Fruit fly (Drosophila melanogaster): ENCODE data around the gene mtm.

mtm gene

DNA sequence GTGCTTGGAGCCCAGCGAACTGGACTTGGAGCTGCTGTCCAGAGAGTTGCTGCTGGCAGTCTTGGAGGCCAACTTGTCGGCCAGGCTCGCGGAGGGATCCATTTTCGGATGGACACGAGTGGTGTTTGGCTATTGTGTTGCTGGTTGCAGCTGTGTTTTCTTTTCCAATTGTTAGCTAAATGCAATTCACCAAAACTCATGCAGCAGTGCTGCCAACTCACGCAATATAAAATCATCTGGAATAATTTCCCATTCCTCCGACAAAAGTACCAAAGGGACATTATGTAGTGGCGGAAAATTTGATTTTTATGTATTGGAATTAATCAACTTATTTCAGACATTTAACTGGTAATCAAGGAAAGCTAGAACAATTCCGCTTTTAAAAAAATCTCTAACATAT is at the start of gene mtm:
Gene mtm, minus strand, starts transcription at position 306 of the 400 bp plus-strand sequence.
- TF ChIP-seq pita (GFP tag; optimal IDR thresholded peaks at IDR 0.05) (no peak), Hsf (GFP tag; optimal IDR thresholded peaks at IDR 0.05) (no peak), Dp (GFP tag; optimal IDR thresholded peaks at IDR 0.05) (peak; percentile 87), CG1603 (tag; optimal IDR thresholded peaks at IDR 0.05) (peak; percentile 53), HLHmδ (GFP tag; optimal IDR thresholded peaks at IDR 0.05) (no peak), gfzf (GFP tag; optimal IDR thresholded peaks at IDR 0.05) (peak; percentile 8), gcm2 (GFP tag; optimal IDR thresholded peaks at IDR 0.05) (no peak), CG32772 (GFP tag; IDR thresholded peaks at IDR 0.05) (no peak), YL-1 (GFP tag; optimal IDR thresholded peaks at IDR 0.05) (peak; percentile 47), jigr1 (GFP tag; IDR thresholded peaks at IDR 0.05) (no peak), CG18599 (GFP tag; optimal IDR thresholded peaks at IDR 0.05) (no peak), Dref (GFP tag; IDR thresholded peaks at IDR 0.05) (no peak), D19B (GFP tag; optimal IDR thresholded peaks at IDR 0.05) (no peak), CG2116 (GFP tag; optimal IDR thresholded peaks at IDR 0.05) (peak; percentile 12), BEAF-32 (GFP tag; optimal IDR thresholded peaks at IDR 0.05) (peak; percentile 3), kah (GFP tag; optimal IDR thresholded peaks at IDR 0.05) (peak; percentile 35), Dll (GFP tag; IDR thresholded peaks at IDR 0.05; ENCODE audit: partially characterized antibody) (0 out of 4 replicates have a peak, but pooled peaks have one; percentile 19), Abd-B (GFP tag; optimal IDR thresholded peaks at IDR 0.05) (no peak), Trl (optimal IDR thresholded peaks at IDR 0.05) (no peak), Trl (GFP tag; optimal IDR thresholded peaks at IDR 0.05) (no peak), amos (GFP tag; IDR thresholded peaks at IDR 0.05; ENCODE audit: partially characterized antibody) (peak; percentile 18; the same call in 1 of the 2 replicates), Hr39 (optimal IDR thresholded peaks at IDR 0.05) (no peak), CG4617 (GFP tag; optimal IDR thresholded peaks at IDR 0.05; ENCODE audit: borderline replicate concordance) (peak; percentile 67), CG1024 (GFP tag; IDR thresholded peaks at IDR 0.05) (no peak), Opbp (GFP tag; IDR thresholded peaks at IDR 0.05; ENCODE audit: partially characterized antibody) (0 out of 3 replicates have a peak, but pooled peaks have one; percentile 30), CG17186 (GFP tag; optimal IDR thresholded peaks at IDR 0.05) (no peak), crp (GFP tag; optimal IDR thresholded peaks at IDR 0.05) (peak; percentile 40 to 91), ro (GFP tag; IDR thresholded peaks at IDR 0.05) (no peak), Elba2 (GFP tag; optimal IDR thresholded peaks at IDR 0.05) (peak; percentile 45), CG15696 (tag; optimal IDR thresholded peaks at IDR 0.05) (no peak), CG32767 (GFP tag; IDR thresholded peaks at IDR 0.05) (no peak), nerfin-1 (tag; optimal IDR thresholded peaks at IDR 0.05) (peak; percentile 69), grau (tag; optimal IDR thresholded peaks at IDR 0.05) (no peak), Fer1 (GFP tag; optimal IDR thresholded peaks at IDR 0.05) (no peak), Ets97D (GFP tag; optimal IDR thresholded peaks at IDR 0.05) (peak; percentile 43), E2f1 (GFP tag; IDR thresholded peaks at IDR 0.05) (no peak), chinmo (GFP tag; IDR thresholded peaks at IDR 0.05; ENCODE audit: partially characterized antibody) (0 out of 4 replicates have a peak, but pooled peaks have one; percentile 41), Xrp1 (GFP tag; IDR thresholded peaks at IDR 0.05) (no peak), sna (GFP tag; IDR thresholded peaks at IDR 0.05; ENCODE audit: partially characterized antibody) (0 out of 2 replicates have a peak, but pooled peaks have one; percentile 30), MESR4 (GFP tag; optimal IDR thresholded peaks at IDR 0.05) (peak; percentile 74), CG13775 (GFP tag; optimal IDR thresholded peaks at IDR 0.05) (no peak), hbn (GFP tag; IDR thresholded peaks at IDR 0.05; ENCODE audit: partially characterized antibody) (0 out of 2 replicates have a peak, but pooled peaks have one; percentile 19), GATAe (GFP tag; conservative IDR thresholded peaks at IDR 0.05) (no peak), E2f2 (GFP tag; IDR thresholded peaks at IDR 0.05) (peak; percentile 90), stwl (tag; optimal IDR thresholded peaks at IDR 0.05) (peak; percentile 46), kay (GFP tag; optimal IDR thresholded peaks at IDR 0.05) (no peak), MBD-R2 (GFP tag; IDR thresholded peaks at IDR 0.05) (peak; percentile 95), trem (tag; optimal IDR thresholded peaks at IDR 0.05) (peak; percentile 99), pzg (GFP tag; optimal IDR thresholded peaks at IDR 0.05) (peak; percentile 53), CG15514 (GFP tag; optimal IDR thresholded peaks at IDR 0.05) (peak; percentile 21)

Measured in whole organism, embryonic.